Fruit fly (Drosophila melanogaster) whole organism, embryonic: ENCODE data around the gene CG32713.

Experiments
- BEAF-32 ChIP-seq: fragments of 200-800 bp; sonication (Bioruptor generic); optimal IDR thresholded peaks from 3 replicates; lab custom pipeline; 2017; ENCODE audit warnings: missing biosample characterization, missing genetic modification characterization, mild to moderate bottlenecking, moderate library complexity, missing genetic modification reagents
- CG15011 ChIP-seq: fragments of 200-800 bp; sonication (Bioruptor generic); optimal IDR thresholded peaks from 3 replicates; lab custom pipeline; 2018; ENCODE audit warnings: missing biosample characterization, mild to moderate bottlenecking, missing genetic modification characterization
- CG15601 ChIP-seq: fragments of 200-800 bp; sonication (Bioruptor generic); optimal IDR thresholded peaks from 3 replicates; lab custom pipeline; 2019; ENCODE audit warnings: missing biosample characterization, mild to moderate bottlenecking, missing genetic modification characterization, moderate library complexity
- CG15696 ChIP-seq: fragments of 200-800 bp; sonication (Bioruptor generic); optimal IDR thresholded peaks from 2 replicates; lab custom pipeline; 2019; ENCODE audit warnings: missing biosample characterization, mild to moderate bottlenecking, missing genetic modification characterization, moderate library complexity
- CG16779 ChIP-seq: fragments of 200-800 bp; sonication (Bioruptor generic); IDR thresholded peaks from 2 replicates; pipeline ENCODE4 v1.3.6; 2022; ENCODE audit warnings: missing biosample characterization, missing genetic modification characterization
- CG18764 ChIP-seq: fragments of 200-800 bp; sonication (Bioruptor generic); optimal IDR thresholded peaks from 3 replicates; lab custom pipeline; 2016; ENCODE audit warnings: missing biosample characterization, missing genetic modification characterization
- CG2712 ChIP-seq: fragments of 200-800 bp; optimal IDR thresholded peaks from 3 replicates; lab custom pipeline; 2019; ENCODE audit warnings: missing biosample characterization, mild to moderate bottlenecking, missing genetic modification characterization, moderate library complexity
- CG34422 ChIP-seq: fragments of 200-800 bp; sonication (Bioruptor generic); IDR thresholded peaks from 3 replicates; pipeline ENCODE4 v1.3.6; 2022; ENCODE audit warnings: missing biosample characterization, missing genetic modification characterization
- CG3847 ChIP-seq: fragments of 200-800 bp; sonication (Bioruptor generic); IDR thresholded peaks from 2 replicates; pipeline ENCODE4 v1.3.6; 2022; ENCODE audit warnings: missing biosample characterization, missing genetic modification characterization
- CG43689 ChIP-seq: fragments of 200-800 bp; sonication (Bioruptor generic); IDR thresholded peaks from 2 replicates; pipeline ENCODE4 v1.3.6; 2022; ENCODE audit warnings: missing biosample characterization, missing genetic modification characterization
- CG4404 ChIP-seq: fragments of 200-800 bp; sonication (Bioruptor generic); IDR thresholded peaks from 2 replicates; pipeline ENCODE4 v1.3.6; 2022; ENCODE audit warnings: missing biosample characterization, missing genetic modification characterization
- CG6272 ChIP-seq: fragments of 200-800 bp; sonication (Bioruptor generic); IDR thresholded peaks from 2 replicates; pipeline ENCODE4 v1.3.6; 2022; ENCODE audit warnings: missing biosample characterization, missing genetic modification characterization
- CG6813 ChIP-seq: fragments of 200-800 bp; sonication (Bioruptor generic); optimal IDR thresholded peaks from 2 replicates; lab custom pipeline; 2017; ENCODE audit warnings: missing biosample characterization, missing genetic modification characterization, mild to moderate bottlenecking, moderate library complexity, missing genetic modification reagents
- CG8089 ChIP-seq: fragments of 200-800 bp; sonication (Bioruptor generic); optimal IDR thresholded peaks from 3 replicates; lab custom pipeline; 2016; ENCODE audit warnings: missing biosample characterization, missing genetic modification characterization
- CG8765 ChIP-seq: fragments of 200-800 bp; sonication (Bioruptor generic); IDR thresholded peaks from 2 replicates; pipeline ENCODE4 v1.3.6; 2022; ENCODE audit warnings: missing biosample characterization, missing genetic modification characterization
- Chrac-16 ChIP-seq: fragments of 200-800 bp; sonication (Bioruptor generic); optimal IDR thresholded peaks from 3 replicates; lab custom pipeline; 2016; ENCODE audit warnings: missing biosample characterization, missing genetic modification characterization
- CkIIα-i1 ChIP-seq: fragments of 200-800 bp; sonication (Bioruptor generic); IDR thresholded peaks from 2 replicates; pipeline ENCODE4 v1.3.6; 2022; ENCODE audit warnings: missing biosample characterization, missing genetic modification characterization
- Dll ChIP-seq: fragments of 200-800 bp; sonication (Bioruptor generic); IDR thresholded peaks from 4 replicates; pipeline ENCODE4 v1.3.6; 2022; ENCODE audit warnings: missing biosample characterization, missing genetic modification characterization; ENCODE audit not compliant: partially characterized antibody
- Dp ChIP-seq: fragments of 200-800 bp; sonication (Bioruptor generic); optimal IDR thresholded peaks from 2 replicates; lab custom pipeline; 2018; ENCODE audit warnings: missing biosample characterization, mild to moderate bottlenecking, missing genetic modification characterization, moderate library complexity
- Dref ChIP-seq: fragments of 200-800 bp; sonication (Bioruptor generic); IDR thresholded peaks from 2 replicates; pipeline ENCODE4 v1.3.6; 2022; ENCODE audit warnings: missing biosample characterization, missing genetic modification characterization
- E2f2 ChIP-seq: fragments of 200-800 bp; sonication (Bioruptor generic); IDR thresholded peaks from 2 replicates; pipeline ENCODE4 v1.3.6; 2022; ENCODE audit warnings: missing biosample characterization, missing genetic modification characterization
- ERR ChIP-seq: fragments of 200-800 bp; sonication (Bioruptor generic); optimal IDR thresholded peaks from 2 replicates; lab custom pipeline; 2016; ENCODE audit warnings: missing biosample characterization, missing genetic modification characterization
- HHEX ChIP-seq: fragments of 200-800 bp; sonication (Bioruptor generic); optimal IDR thresholded peaks from 3 replicates; lab custom pipeline; 2017; ENCODE audit warnings: missing biosample characterization, mild to moderate bottlenecking, missing genetic modification characterization, missing genetic modification reagents
- HmgD ChIP-seq: fragments of 200-800 bp; sonication (Bioruptor generic); optimal IDR thresholded peaks from 3 replicates; lab custom pipeline; 2016; ENCODE audit warnings: missing biosample characterization, missing genetic modification characterization
- Hsf ChIP-seq: fragments of 200-800 bp; sonication (Bioruptor generic); optimal IDR thresholded peaks from 3 replicates; lab custom pipeline; 2016; ENCODE audit warnings: missing biosample characterization, missing genetic modification characterization
- Kr ChIP-seq: fragments of 200-800 bp; sonication (Bioruptor generic); optimal IDR thresholded peaks from 2 replicates; lab custom pipeline; 2017; ENCODE audit warnings: missing biosample characterization, mild to moderate bottlenecking, missing genetic modification characterization
- MBD-R2 ChIP-seq: fragments of 200-800 bp; sonication (Bioruptor generic); IDR thresholded peaks from 2 replicates; pipeline ENCODE4 v1.3.6; 2022; ENCODE audit warnings: missing biosample characterization, missing genetic modification characterization
- Nf-YC ChIP-seq: fragments of 200-800 bp; optimal IDR thresholded peaks from 3 replicates; lab custom pipeline; 2019; ENCODE audit warnings: missing biosample characterization, mild to moderate bottlenecking, missing genetic modification characterization, moderate library complexity
- Side ChIP-seq: fragments of 200-800 bp; sonication (Bioruptor generic); optimal IDR thresholded peaks from 2 replicates; lab custom pipeline; 2016; ENCODE audit warnings: missing biosample characterization, missing genetic modification characterization
- Sox102F ChIP-seq: fragments of 200-800 bp; sonication (Bioruptor generic); optimal IDR thresholded peaks from 2 replicates; lab custom pipeline; 2018; ENCODE audit warnings: missing biosample characterization, mild to moderate bottlenecking, missing genetic modification characterization, moderate library complexity
- Spps ChIP-seq: fragments of 200-800 bp; sonication (Bioruptor generic); optimal IDR thresholded peaks from 2 replicates; lab custom pipeline; 2018; ENCODE audit warnings: missing biosample characterization, mild to moderate bottlenecking, missing genetic modification characterization
- Sry-β ChIP-seq: fragments of 200-800 bp; sonication (Bioruptor generic); optimal IDR thresholded peaks from 2 replicates; lab custom pipeline; 2018; ENCODE audit warnings: missing biosample characterization, mild to moderate bottlenecking, missing genetic modification characterization, moderate library complexity
- bowl ChIP-seq: fragments of 200-800 bp; sonication (Bioruptor generic); IDR thresholded peaks from 2 replicates; pipeline ENCODE4 v1.3.6; 2022; ENCODE audit warnings: missing biosample characterization, missing genetic modification characterization
- crc ChIP-seq: fragments of 200-800 bp; sonication (Bioruptor generic); optimal IDR thresholded peaks from 2 replicates; lab custom pipeline; 2016; ENCODE audit warnings: missing biosample characterization, missing genetic modification characterization
- ems ChIP-seq: fragments of 200-800 bp; sonication (Bioruptor generic); optimal IDR thresholded peaks from 3 replicates; lab custom pipeline; 2016; ENCODE audit warnings: missing biosample characterization, missing genetic modification characterization
- fru ChIP-seq: fragments of >200 bp; optimal IDR thresholded peaks from 2 replicates; lab custom pipeline; 2017
- gce ChIP-seq: fragments of 200-800 bp; sonication (Bioruptor generic); IDR thresholded peaks from 3 replicates; pipeline ENCODE4 v1.3.6; 2022; ENCODE audit warnings: missing biosample characterization, missing genetic modification characterization
- hbn ChIP-seq: fragments of 200-800 bp; sonication (Bioruptor generic); IDR thresholded peaks from 2 replicates; pipeline ENCODE4 v1.3.6; 2022; ENCODE audit warnings: missing biosample characterization, missing genetic modification characterization; ENCODE audit not compliant: partially characterized antibody
- jing ChIP-seq: fragments of 200-800 bp; sonication (Bioruptor generic); optimal IDR thresholded peaks from 2 replicates; lab custom pipeline; 2018; ENCODE audit warnings: missing biosample characterization, mild to moderate bottlenecking, missing genetic modification characterization
- lov ChIP-seq, 2 experiments: fragments of 200-800 bp in 1 of 2; fragments of >200 bp in 1 of 2; sonication (Bioruptor generic) in 1 of 2; IDR thresholded peaks in 1 of 2; optimal IDR thresholded peaks in 1 of 2; 2 replicates in 1 of 2; 3 replicates in 1 of 2; pipeline versions ENCODE4 v1.3.6 to Lab custom; 2017 to 2022; ENCODE audit warnings: missing biosample characterization in 1 of 2, missing genetic modification characterization in 1 of 2
- nerfin-2 ChIP-seq: fragments of 200-800 bp; sonication (Bioruptor generic); IDR thresholded peaks from 2 replicates; pipeline ENCODE4 v1.3.6; 2022; ENCODE audit warnings: missing biosample characterization, missing genetic modification characterization; ENCODE audit not compliant: partially characterized antibody
- pfk ChIP-seq: fragments of 200-800 bp; sonication (Bioruptor generic); optimal IDR thresholded peaks from 2 replicates; lab custom pipeline; 2018; ENCODE audit warnings: missing biosample characterization, mild to moderate bottlenecking, missing genetic modification characterization, moderate library complexity
- pho ChIP-seq: fragments of 200-800 bp; sonication (Bioruptor generic); optimal IDR thresholded peaks from 2 replicates; lab custom pipeline; 2016; ENCODE audit warnings: missing biosample characterization, missing genetic modification characterization
- phol ChIP-seq: fragments of 200-800 bp; sonication (Bioruptor generic); optimal IDR thresholded peaks from 3 replicates; lab custom pipeline; 2018; ENCODE audit warnings: missing biosample characterization, mild to moderate bottlenecking, missing genetic modification characterization, moderate library complexity
- pzg ChIP-seq: fragments of 200-800 bp; sonication (Bioruptor generic); optimal IDR thresholded peaks from 3 replicates; lab custom pipeline; 2018; ENCODE audit warnings: missing biosample characterization, mild to moderate bottlenecking, missing genetic modification characterization, moderate library complexity
- run ChIP-seq: fragments of 200-800 bp; sonication (Bioruptor generic); optimal IDR thresholded peaks from 3 replicates; lab custom pipeline; 2018; ENCODE audit warnings: missing biosample characterization, mild to moderate bottlenecking, missing genetic modification characterization
- sens ChIP-seq: fragments of 200-800 bp; sonication (Bioruptor generic); peaks from one replicate; lab custom pipeline; 2016; ENCODE audit warnings: missing biosample characterization, missing genetic modification characterization
- vvl ChIP-seq: fragments of 200-800 bp; sonication (Bioruptor generic); IDR thresholded peaks from 2 replicates; pipeline ENCODE4 v1.3.6; 2022; ENCODE audit warnings: missing biosample characterization, missing genetic modification characterization
- zfh1 ChIP-seq: fragments of 200-800 bp; sonication (Bioruptor generic); IDR thresholded peaks from 3 replicates; pipeline ENCODE4 v1.3.6; 2022; ENCODE audit warnings: missing biosample characterization, missing genetic modification characterization

The CG32713 gene

dm6 chrX:8444279-8444678 lies 13.2 kb downstream of the CG32713 start (continued):
- no peak for TF ChIP-seq HHEX (GFP tag; lab: Kevin White, UChicago)
- peak; percentile 68 for TF ChIP-seq CG8765 (GFP tag; lab: Robert Waterston, UW)

- TF ChIP-seq Dp (GFP tag; lab: Kevin White, UChicago) (peak; percentile 70), Nf-YC (tag; lab: Kevin White, UChicago) (no peak), Dll (GFP tag; lab: Robert Waterston, UW) (0 out of 4 replicates have a peak, but pooled peaks have one; percentile 37), CG4404 (GFP tag; lab: Robert Waterston, UW) (no peak), E2f2 (GFP tag; lab: Robert Waterston, UW) (peak; percentile 86), Dref (peak; percentile 39; the same call in 1 of the 2 replicates), phol (peak; percentile 14), BEAF-32 (GFP tag; lab: Kevin White, UChicago) (peak; percentile 8)
These were observed 14.5 kb downstream of the CG32713 start for dm6 chrX:8442912-8443311.

dm6 chrX:8442161-8442560 lies 15.3 kb downstream of the CG32713 start, which contains the start of gene CG12123:
CG12123 (minus strand) TSS chrX:8442348.
- no peak for TF ChIP-seq Spps (tag; lab: Kevin White, UChicago)
- TF ChIP-seq zfh1 (GFP tag; lab: Robert Waterston, UW) = no peak
- no peak for TF ChIP-seq vvl (GFP tag; lab: Robert Waterston, UW)
- TF ChIP-seq gce (GFP tag; lab: Robert Waterston, UW) = no peak
- TF ChIP-seq Side (GFP tag; lab: Kevin White, UChicago) = no peak
- no peak for TF ChIP-seq CG15601 (tag; lab: Kevin White, UChicago)
- no peak for TF ChIP-seq crc (GFP tag; lab: Kevin White, UChicago)
- no peak for TF ChIP-seq jing (GFP tag; lab: Kevin White, UChicago)
- TF ChIP-seq pho (GFP tag; lab: Kevin White, UChicago) = no peak
- no peak for TF ChIP-seq CG34422 (GFP tag; lab: Robert Waterston, UW)
- TF ChIP-seq fru (lab: Kevin White, UChicago) = no peak
- peak; percentile 61 for TF ChIP-seq MBD-R2 (GFP tag; lab: Robert Waterston, UW)
- TF ChIP-seq Hsf (GFP tag; lab: Kevin White, UChicago) = no peak
- no peak for TF ChIP-seq Kr (GFP tag; lab: Kevin White, UChicago)
- peak; percentile 72 for TF ChIP-seq pzg (GFP tag; lab: Kevin White, UChicago)
- TF ChIP-seq HmgD (GFP tag; lab: Kevin White, UChicago) = no peak
- no peak for TF ChIP-seq CG15011 (GFP tag; lab: Kevin White, UChicago)
- no peak for TF ChIP-seq ERR (GFP tag; lab: Kevin White, UChicago)
- no peak for TF ChIP-seq CG18764 (GFP tag; lab: Kevin White, UChicago)
- TF ChIP-seq pfk (GFP tag; lab: Kevin White, UChicago) = no peak
- TF ChIP-seq nerfin-2 (GFP tag; lab: Robert Waterston, UW) = no peak
- no peak for TF ChIP-seq CG15696 (tag; lab: Kevin White, UChicago)
- no peak for TF ChIP-seq Sry-β (GFP tag; lab: Kevin White, UChicago)
- TF ChIP-seq bowl (GFP tag; lab: Robert Waterston, UW) = no peak
- no peak for TF ChIP-seq hbn (GFP tag; lab: Robert Waterston, UW)
- no peak for TF ChIP-seq lov (optimal IDR thresholded peaks at IDR 0.05; lab: Kevin White, UChicago)
- no peak for TF ChIP-seq lov (GFP tag; IDR thresholded peaks at IDR 0.05; lab: Robert Waterston, UW)
- TF ChIP-seq ems (GFP tag; lab: Kevin White, UChicago) = no peak
- no peak for TF ChIP-seq Sox102F (GFP tag; lab: Kevin White, UChicago)
- TF ChIP-seq CG8089 (GFP tag; lab: Kevin White, UChicago) = no peak
- TF ChIP-seq CG43689 (GFP tag; lab: Robert Waterston, UW) = no peak
- no peak for TF ChIP-seq CG6272 (GFP tag; lab: Robert Waterston, UW)
- TF ChIP-seq CG3847 (GFP tag; lab: Robert Waterston, UW) = no peak
- TF ChIP-seq run (tag; lab: Kevin White, UChicago) = no peak
- no peak for TF ChIP-seq CG2712 (tag; lab: Kevin White, UChicago)
- peak; percentile 21 for TF ChIP-seq sens (GFP tag; lab: Kevin White, UChicago)
- no peak for TF ChIP-seq CG6813 (GFP tag; lab: Kevin White, UChicago)
- TF ChIP-seq CkIIα-i1 (GFP tag; lab: Robert Waterston, UW) = no peak
- no peak for TF ChIP-seq Chrac-16 (GFP tag; lab: Kevin White, UChicago)
- TF ChIP-seq CG16779 (GFP tag; lab: Robert Waterston, UW) = no peak
